Worm (Caenorhabditis elegans): ENCODE data around the gene C32B5.13.

ce11 chrII:917324-917723 is 44.5 kb downstream of the C32B5.13 start, which contains the start of gene fbxc-30:
- no peak for TF ChIP-seq sptf-1 (tag; optimal IDR thresholded peaks at IDR 0.05)
- no peak for TF ChIP-seq lin-35 (GFP tag; optimal IDR thresholded peaks at IDR 0.05)
- TF ChIP-seq pag-3 (tag; optimal IDR thresholded peaks at IDR 0.05; ENCODE audit: borderline replicate concordance, insufficient read depth): no peak
- no peak for TF ChIP-seq ces-1 (GFP tag; optimal IDR thresholded peaks at IDR 0.05)
- no peak for TF ChIP-seq tbx-2 (tag; optimal IDR thresholded peaks at IDR 0.05)

Measured in whole organism, L1 larva.